Fruit fly (Drosophila melanogaster) whole organism, embryonic: ENCODE data around the gene xmas.

ENCODE experiments used
- B-H1 ChIP-seq: fragments of 200-800 bp; sonication (Bioruptor generic); IDR thresholded peaks from 3 replicates; pipeline ENCODE4 v1.3.6; 2022; ENCODE audit warnings: missing biosample characterization, missing genetic modification characterization
- B-H2 ChIP-seq: fragments of 200-800 bp; sonication (Bioruptor generic); optimal IDR thresholded peaks from 2 replicates; lab custom pipeline; 2018; ENCODE audit warnings: missing biosample characterization, mild to moderate bottlenecking, missing genetic modification characterization
- Blimp-1 ChIP-seq: fragments of 200-800 bp; sonication (Bioruptor generic); optimal IDR thresholded peaks from 3 replicates; lab custom pipeline; 2018; ENCODE audit warnings: missing biosample characterization, missing genetic modification characterization, mild to moderate bottlenecking, moderate library complexity, missing genetic modification reagents
- CG10654 ChIP-seq: fragments of 200-800 bp; sonication (Bioruptor generic); optimal IDR thresholded peaks from 2 replicates; lab custom pipeline; 2016; ENCODE audit warnings: missing biosample characterization, missing genetic modification characterization
- CG11093 ChIP-seq: fragments of 200-800 bp; sonication (Bioruptor generic); IDR thresholded peaks from 3 replicates; pipeline ENCODE4 v1.3.6; 2022; ENCODE audit warnings: missing biosample characterization, missing genetic modification characterization
- CG11456 ChIP-seq: fragments of 200-800 bp; sonication (Bioruptor generic); IDR thresholded peaks from 3 replicates; pipeline ENCODE4 v1.3.6; 2022; ENCODE audit warnings: missing biosample characterization, missing genetic modification characterization
- CG11560 ChIP-seq: fragments of 200-800 bp; sonication (Bioruptor generic); IDR thresholded peaks from 3 replicates; pipeline ENCODE4 v1.3.6; 2022; ENCODE audit warnings: missing biosample characterization, missing genetic modification characterization
- CG14667 ChIP-seq: fragments of 200-800 bp; sonication (Bioruptor generic); IDR thresholded peaks from 2 replicates; pipeline ENCODE4 v1.3.6; 2022; ENCODE audit warnings: missing biosample characterization, missing genetic modification characterization
- CG15479 ChIP-seq: fragments of 200-800 bp; sonication (Bioruptor generic); optimal IDR thresholded peaks from 3 replicates; lab custom pipeline; 2019; ENCODE audit warnings: missing biosample characterization, mild to moderate bottlenecking, missing genetic modification characterization, moderate library complexity
- CG1647 ChIP-seq: fragments of 200-800 bp; sonication (Bioruptor generic); optimal IDR thresholded peaks from 3 replicates; lab custom pipeline; 2016; ENCODE audit warnings: missing biosample characterization, missing genetic modification characterization
- CG17912 ChIP-seq: fragments of 200-800 bp; sonication (Bioruptor generic); optimal IDR thresholded peaks from 2 replicates; lab custom pipeline; 2018; ENCODE audit warnings: missing biosample characterization, mild to moderate bottlenecking, missing genetic modification characterization
- CG3163 ChIP-seq: fragments of 200-800 bp; sonication (Bioruptor generic); optimal IDR thresholded peaks from 3 replicates; lab custom pipeline; 2016; ENCODE audit warnings: missing biosample characterization, missing genetic modification characterization
- CG3838 ChIP-seq: fragments of 200-800 bp; sonication (Bioruptor generic); optimal IDR thresholded peaks from 3 replicates; lab custom pipeline; 2016; ENCODE audit warnings: missing biosample characterization, missing genetic modification characterization
- CG4328 ChIP-seq: fragments of 200-800 bp; sonication (Bioruptor generic); optimal IDR thresholded peaks from 3 replicates; lab custom pipeline; 2017; ENCODE audit warnings: missing biosample characterization, missing genetic modification reagents, missing genetic modification characterization
- CG43689 ChIP-seq: fragments of 200-800 bp; sonication (Bioruptor generic); IDR thresholded peaks from 2 replicates; pipeline ENCODE4 v1.3.6; 2022; ENCODE audit warnings: missing biosample characterization, missing genetic modification characterization
- CG4730 ChIP-seq: fragments of 200-800 bp; sonication (Bioruptor generic); IDR thresholded peaks from 2 replicates; pipeline ENCODE4 v1.3.6; 2022; ENCODE audit warnings: missing biosample characterization, missing genetic modification characterization
- CG4820 ChIP-seq: fragments of 200-800 bp; sonication (Bioruptor generic); optimal IDR thresholded peaks from 3 replicates; lab custom pipeline; 2016; ENCODE audit warnings: missing biosample characterization, missing genetic modification characterization
- CG5180 ChIP-seq: fragments of 200-800 bp; sonication (Bioruptor generic); optimal IDR thresholded peaks from 3 replicates; lab custom pipeline; 2017; ENCODE audit warnings: missing biosample characterization, missing genetic modification characterization, mild to moderate bottlenecking, moderate library complexity, missing genetic modification reagents
- CG8281 ChIP-seq: fragments of 200-800 bp; sonication (Bioruptor generic); optimal IDR thresholded peaks from 2 replicates; lab custom pipeline; 2018; ENCODE audit warnings: missing biosample characterization, mild to moderate bottlenecking, missing genetic modification characterization, moderate library complexity
- Deaf1 ChIP-seq: fragments of 200-800 bp; optimal IDR thresholded peaks from 3 replicates; lab custom pipeline; 2019; ENCODE audit warnings: missing biosample characterization, mild to moderate bottlenecking, missing genetic modification characterization, moderate library complexity
- Fer1 ChIP-seq: fragments of 200-800 bp; sonication (Bioruptor generic); optimal IDR thresholded peaks from 2 replicates; lab custom pipeline; 2017; ENCODE audit warnings: missing biosample characterization, mild to moderate bottlenecking, missing genetic modification characterization
- HHEX ChIP-seq: fragments of 200-800 bp; sonication (Bioruptor generic); optimal IDR thresholded peaks from 3 replicates; lab custom pipeline; 2017; ENCODE audit warnings: missing biosample characterization, mild to moderate bottlenecking, missing genetic modification characterization, missing genetic modification reagents
- HLH3B ChIP-seq: fragments of 200-800 bp; sonication (Bioruptor generic); IDR thresholded peaks from 2 replicates; pipeline ENCODE4 v1.3.6; 2022; ENCODE audit warnings: missing biosample characterization, missing genetic modification characterization
- Hsf ChIP-seq: fragments of 200-800 bp; sonication (Bioruptor generic); optimal IDR thresholded peaks from 3 replicates; lab custom pipeline; 2016; ENCODE audit warnings: missing biosample characterization, missing genetic modification characterization
- Kr ChIP-seq: fragments of 200-800 bp; sonication (Bioruptor generic); optimal IDR thresholded peaks from 2 replicates; lab custom pipeline; 2017; ENCODE audit warnings: missing biosample characterization, mild to moderate bottlenecking, missing genetic modification characterization
- MESR4 ChIP-seq: fragments of 200-800 bp; sonication (Bioruptor generic); optimal IDR thresholded peaks from 2 replicates; lab custom pipeline; 2018; ENCODE audit warnings: missing biosample characterization, mild to moderate bottlenecking, missing genetic modification characterization, moderate library complexity
- Rfx ChIP-seq: fragments of 200-800 bp; sonication (Bioruptor generic); IDR thresholded peaks from 2 replicates; pipeline ENCODE4 v1.3.6; 2022; ENCODE audit warnings: missing biosample characterization, missing genetic modification characterization
- Scr ChIP-seq: fragments of 200-800 bp; sonication (Bioruptor generic); IDR thresholded peaks from 2 replicates; pipeline ENCODE4 v1.3.6; 2022; ENCODE audit warnings: missing biosample characterization, missing genetic modification characterization; ENCODE audit not compliant: partially characterized antibody
- Usf ChIP-seq: fragments of 200-800 bp; sonication (Bioruptor generic); optimal IDR thresholded peaks from 2 replicates; lab custom pipeline; 2017; ENCODE audit warnings: missing genotype, missing biosample characterization, missing genetic modification characterization
- abd-A ChIP-seq: fragments of 200-800 bp; sonication (Bioruptor generic); optimal IDR thresholded peaks from 3 replicates; lab custom pipeline; 2019; ENCODE audit warnings: missing biosample characterization, mild to moderate bottlenecking, missing genetic modification characterization, moderate library complexity
- al ChIP-seq: fragments of 200-800 bp; sonication (Bioruptor generic); IDR thresholded peaks from 2 replicates; pipeline ENCODE4 v1.3.6; 2022; ENCODE audit warnings: missing biosample characterization, missing genetic modification characterization
- br ChIP-seq: fragments of >200 bp; optimal IDR thresholded peaks from 2 replicates; lab custom pipeline; 2017
- btn ChIP-seq: fragments of 200-800 bp; sonication (Bioruptor generic); optimal IDR thresholded peaks from 2 replicates; lab custom pipeline; 2016; ENCODE audit warnings: missing biosample characterization, missing genetic modification characterization
- croc ChIP-seq: fragments of 200-800 bp; sonication (Bioruptor generic); conservative IDR thresholded peaks from 3 replicates; pipeline ENCODE4 v1.3.6; 2022; ENCODE audit warnings: missing biosample characterization, missing genetic modification characterization
- crp ChIP-seq, 2 experiments: fragments of 200-800 bp; sonication (Bioruptor generic); optimal IDR thresholded peaks; 2 replicates in 1 of 2; 3 replicates in 1 of 2; lab custom pipeline; 2017; ENCODE audit warnings: missing biosample characterization in 2 of 2, missing genetic modification characterization in 2 of 2, mild to moderate bottlenecking in 1 of 2, moderate library complexity in 1 of 2
- fd102C ChIP-seq: fragments of 200-800 bp; sonication (Bioruptor generic); optimal IDR thresholded peaks from 2 replicates; lab custom pipeline; 2018; ENCODE audit warnings: missing biosample characterization, mild to moderate bottlenecking, missing genetic modification characterization, moderate library complexity
- fd96Cb ChIP-seq: fragments of 200-800 bp; sonication (Bioruptor generic); optimal IDR thresholded peaks from 2 replicates; lab custom pipeline; 2018; ENCODE audit warnings: missing biosample characterization, mild to moderate bottlenecking, missing genetic modification characterization, moderate library complexity
- fru ChIP-seq: fragments of >200 bp; optimal IDR thresholded peaks from 2 replicates; lab custom pipeline; 2017
- fu2 ChIP-seq: fragments of 200-800 bp; sonication (Bioruptor generic); optimal IDR thresholded peaks from 2 replicates; lab custom pipeline; 2016; ENCODE audit warnings: missing biosample characterization, missing genetic modification characterization
- gem ChIP-seq: fragments of 200-800 bp; sonication (Bioruptor generic); optimal IDR thresholded peaks from 2 replicates; lab custom pipeline; 2019; ENCODE audit warnings: missing biosample characterization, mild to moderate bottlenecking, missing genetic modification characterization, moderate library complexity
- hb ChIP-seq: fragments of 200-800 bp; sonication (Bioruptor generic); IDR thresholded peaks from 3 replicates; pipeline ENCODE4 v1.3.6; 2022; ENCODE audit warnings: missing biosample characterization, missing genetic modification characterization; ENCODE audit not compliant: partially characterized antibody
- kay ChIP-seq: fragments of 200-800 bp; sonication (Bioruptor generic); optimal IDR thresholded peaks from 2 replicates; lab custom pipeline; 2016; ENCODE audit warnings: missing biosample characterization, missing genetic modification characterization
- odd ChIP-seq: fragments of 200-800 bp; sonication (Bioruptor generic); optimal IDR thresholded peaks from 2 replicates; lab custom pipeline; 2017; ENCODE audit warnings: missing biosample characterization, mild to moderate bottlenecking, missing genetic modification characterization
- pita ChIP-seq: fragments of 200-800 bp; sonication (Bioruptor generic); optimal IDR thresholded peaks from 2 replicates; lab custom pipeline; 2017; ENCODE audit warnings: missing biosample characterization, mild to moderate bottlenecking, missing genetic modification characterization
- pros ChIP-seq: fragments of 200-800 bp; sonication (Bioruptor generic); optimal IDR thresholded peaks from 3 replicates; lab custom pipeline; 2019; ENCODE audit warnings: missing biosample characterization, mild to moderate bottlenecking, missing genetic modification characterization, moderate library complexity
- ro ChIP-seq: fragments of 200-800 bp; sonication (Bioruptor generic); IDR thresholded peaks from 2 replicates; pipeline ENCODE4 v1.3.6; 2022; ENCODE audit warnings: missing biosample characterization, missing genetic modification characterization
- run ChIP-seq: fragments of 200-800 bp; sonication (Bioruptor generic); optimal IDR thresholded peaks from 3 replicates; lab custom pipeline; 2018; ENCODE audit warnings: missing biosample characterization, mild to moderate bottlenecking, missing genetic modification characterization
- sd ChIP-seq: fragments of 200-800 bp; sonication (Bioruptor generic); optimal IDR thresholded peaks from 3 replicates; lab custom pipeline; 2018; ENCODE audit warnings: missing biosample characterization, mild to moderate bottlenecking, missing genetic modification characterization, moderate library complexity
- stwl ChIP-seq: fragments of 200-800 bp; sonication (Bioruptor generic); optimal IDR thresholded peaks from 3 replicates; lab custom pipeline; 2018; ENCODE audit warnings: missing biosample characterization, mild to moderate bottlenecking, missing genetic modification characterization, moderate library complexity
- trh ChIP-seq: fragments of 200-800 bp; sonication (Bioruptor generic); optimal IDR thresholded peaks from 2 replicates; lab custom pipeline; 2016; ENCODE audit warnings: missing biosample characterization, missing genetic modification characterization

Gene xmas

DNA sequence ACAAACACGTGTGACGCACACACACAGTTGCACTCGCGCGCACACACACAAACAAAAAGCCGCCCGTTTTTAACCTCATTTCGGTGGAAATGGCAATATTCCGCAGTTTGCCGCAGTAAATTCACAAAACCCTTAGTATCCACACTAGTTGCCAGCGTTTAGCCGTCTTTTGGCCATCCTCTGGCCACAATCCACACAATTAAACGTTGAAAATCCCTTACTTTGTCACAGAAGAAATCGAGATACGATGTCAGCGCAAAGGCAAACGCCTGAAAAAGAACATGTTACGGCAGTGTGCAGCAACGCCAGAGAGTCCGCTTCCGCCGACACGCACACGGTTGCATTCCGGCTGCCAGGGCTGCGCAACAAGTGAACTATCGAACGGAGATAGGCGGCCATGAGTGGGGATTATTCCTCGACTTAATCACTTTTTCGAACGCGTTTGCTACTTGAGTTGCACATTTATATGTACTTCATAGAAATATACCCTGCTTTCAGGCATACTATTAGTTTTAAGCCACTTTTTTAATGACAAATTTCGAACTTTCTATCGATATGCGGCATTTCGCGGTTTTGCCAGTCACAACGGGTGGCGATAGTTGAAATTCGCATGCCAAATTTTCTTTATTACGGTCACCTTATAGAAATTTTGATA lies 11.0 kb downstream of the xmas start, which contains the start of gene RpS5a (continued):
- TF ChIP-seq Kr = peak; percentile 25
- peak; percentile 62 for TF ChIP-seq CG3163
- TF ChIP-seq CG10654 (GFP tag; lab: Kevin White, UChicago) = peak; percentile 79
- TF ChIP-seq hb = peak; percentile 78
- TF ChIP-seq CG14667 (GFP tag; lab: Robert Waterston, UW) = peak; percentile 76; the same call in 1 of the 2 replicates
- TF ChIP-seq gem (tag; lab: Kevin White, UChicago) = peak; percentile 37
- peak; percentile 65; the same call in 2 of the 3 replicates for TF ChIP-seq CG11560 (tag; lab: Robert Waterston, UW)
- TF ChIP-seq pita (GFP tag; lab: Kevin White, UChicago) = no peak
- no peak for TF ChIP-seq br (lab: Kevin White, UChicago)
- TF ChIP-seq fd96Cb (tag; lab: Kevin White, UChicago) = peak; percentile 54
- TF ChIP-seq CG11456 (GFP tag; lab: Robert Waterston, UW) = peak; percentile 89
- peak; percentile 87 for TF ChIP-seq B-H2
- TF ChIP-seq B-H1 (GFP tag; lab: Robert Waterston, UW) = peak; percentile 55
- TF ChIP-seq Fer1 (GFP tag; lab: Kevin White, UChicago) = peak; percentile 80
- no peak for TF ChIP-seq sd (tag; lab: Kevin White, UChicago)
- peak; percentile 66 for TF ChIP-seq CG5180 (GFP tag; lab: Kevin White, UChicago)
- peak; percentile 66 for TF ChIP-seq CG4820 (GFP tag; lab: Kevin White, UChicago)
- TF ChIP-seq crp (GFP tag; optimal IDR thresholded peaks at IDR 0.05; lab: Kevin White, UChicago) = peak in 1 of 2 experiments; percentile 46
- peak; percentile 71 for TF ChIP-seq fd102C (GFP tag; lab: Kevin White, UChicago)
- TF ChIP-seq HLH3B (GFP tag; lab: Robert Waterston, UW) = peak; percentile 46
- no peak for TF ChIP-seq pros (GFP tag; lab: Kevin White, UChicago)
- 0 out of 2 replicates have a peak, but pooled peaks have one; percentile 25 for TF ChIP-seq ro (GFP tag; lab: Robert Waterston, UW)
- TF ChIP-seq CG17912 (GFP tag; lab: Kevin White, UChicago) = peak; percentile 85
- 0 out of 3 replicates have a peak, but pooled peaks have one; percentile 26 for TF ChIP-seq CG11093 (GFP tag; lab: Robert Waterston, UW)
- no peak for TF ChIP-seq Deaf1
- TF ChIP-seq al = peak; percentile 68
- peak; percentile 90 for TF ChIP-seq HHEX (GFP tag; lab: Kevin White, UChicago)
- TF ChIP-seq Hsf (GFP tag; lab: Kevin White, UChicago) = peak; percentile 78
- no peak for TF ChIP-seq fru (lab: Kevin White, UChicago)
- TF ChIP-seq CG4730 (GFP tag; lab: Robert Waterston, UW) = peak; percentile 57
- peak; percentile 88 for TF ChIP-seq Scr
- TF ChIP-seq Usf (GFP tag; lab: Kevin White, UChicago) = peak; percentile 84
- TF ChIP-seq CG8281 (tag; lab: Kevin White, UChicago) = no peak
- peak; percentile 37 for TF ChIP-seq Blimp-1 (GFP tag; lab: Kevin White, UChicago)
- peak; percentile 75 for TF ChIP-seq fu2 (GFP tag; lab: Kevin White, UChicago)
- peak; percentile 22 for TF ChIP-seq btn (GFP tag; lab: Kevin White, UChicago)
- peak; percentile 94 for TF ChIP-seq MESR4 (GFP tag; lab: Kevin White, UChicago)
- TF ChIP-seq CG3838 (GFP tag; lab: Kevin White, UChicago) = no peak
- TF ChIP-seq CG4328 (GFP tag; lab: Kevin White, UChicago) = peak; percentile 89
- no peak for TF ChIP-seq CG43689 (GFP tag; lab: Robert Waterston, UW)
- TF ChIP-seq CG15479 (GFP tag; lab: Kevin White, UChicago) = peak; percentile 29
- peak; percentile 13 for TF ChIP-seq kay
- TF ChIP-seq odd (GFP tag; lab: Kevin White, UChicago) = peak; percentile 88
- peak; percentile 87 for TF ChIP-seq Rfx (GFP tag; lab: Robert Waterston, UW)
- TF ChIP-seq trh = peak; percentile 61
- peak; percentile 54 for TF ChIP-seq CG1647 (GFP tag; lab: Kevin White, UChicago)
- TF ChIP-seq run (tag; lab: Kevin White, UChicago) = peak; percentile 34
- TF ChIP-seq croc = peak; percentile 62; the same call in 2 of the 3 replicates
- TF ChIP-seq abd-A (tag; lab: Kevin White, UChicago) = no peak
- TF ChIP-seq stwl (tag; lab: Kevin White, UChicago) = peak; percentile 55
